Worm (Caenorhabditis elegans) whole organism, L4 larva: ENCODE data around the gene fbxa-218.

Experiments used
- F10B5.3 ChIP-seq: sonication (generic microtip); optimal IDR thresholded peaks from 2 replicates; lab custom pipeline; 2016; ENCODE audit warnings: mild to moderate bottlenecking, missing genetic modification characterization, missing compliant biosample characterization
- F26F4.8 ChIP-seq: fragments of 200-800 bp; sonication (Bioruptor generic); conservative IDR thresholded peaks from 2 replicates; pipeline ENCODE4 v1.3.6; 2022; ENCODE audit warnings: missing genetic modification characterization, missing compliant biosample characterization
- R02D3.7 ChIP-seq: fragments of 150-350 bp; sonication (generic microtip); optimal IDR thresholded peaks from 3 replicates; lab custom pipeline; 2014; ENCODE audit warnings: missing biosample characterization, missing genetic modification characterization
- Y105C5A.15 ChIP-seq: fragments of 200-800 bp; sonication (Bioruptor generic); IDR thresholded peaks from 2 replicates; pipeline ENCODE4 v1.3.6; 2022; ENCODE audit warnings: missing genetic modification characterization, missing compliant biosample characterization
- Y48G9A.11 ChIP-seq: fragments of 200-800 bp; sonication (Bioruptor generic); IDR thresholded peaks from 2 replicates; pipeline ENCODE4 v1.3.6; 2022; ENCODE audit warnings: missing genetic modification reagents, missing genetic modification characterization, missing compliant biosample characterization
- Y5F2A.4 ChIP-seq: fragments of 200-800 bp; sonication (Bioruptor generic); optimal IDR thresholded peaks from 2 replicates; lab custom pipeline; 2018; ENCODE audit warnings: mild to moderate bottlenecking, missing genetic modification characterization, missing compliant biosample characterization
- ZK337.2 ChIP-seq: fragments of 200-800 bp; sonication (Bioruptor generic); IDR thresholded peaks from 2 replicates; pipeline ENCODE4 v1.3.6; 2022; ENCODE audit warnings: missing genetic modification reagents, missing genetic modification characterization, missing compliant biosample characterization
- aha-1 ChIP-seq: fragments of 150-350 bp; peaks from one replicate; lab custom pipeline; 2014; ENCODE audit warnings: missing biosample characterization, missing genetic modification characterization
- ama-1 ChIP-seq: fragments of 150-350 bp; optimal IDR thresholded peaks from 2 replicates; lab custom pipeline; 2014; ENCODE audit warnings: inconsistent platforms, mixed read lengths
- arid-1 ChIP-seq: fragments of 200-800 bp; sonication (Bioruptor generic); conservative IDR thresholded peaks from 2 replicates; pipeline ENCODE4 v1.3.6; 2022; ENCODE audit warnings: missing genetic modification reagents, missing genetic modification characterization, missing compliant biosample characterization
- ceh-32 ChIP-seq: sonication (generic microtip); optimal IDR thresholded peaks from 2 replicates; lab custom pipeline; 2016; ENCODE audit warnings: mild to moderate bottlenecking, missing genetic modification characterization, missing compliant biosample characterization; ENCODE audit not compliant: poor library complexity
- ceh-44 ChIP-seq: fragments of 200-800 bp; sonication (Bioruptor generic); IDR thresholded peaks from 2 replicates; pipeline ENCODE4 v1.3.6; 2022; ENCODE audit warnings: missing genetic modification reagents, missing genetic modification characterization, missing compliant biosample characterization
- ces-1 ChIP-seq: fragments of 150-350 bp; sonication (generic microtip); optimal IDR thresholded peaks from 4 replicates; lab custom pipeline; 2014; ENCODE audit warnings: missing biosample characterization, missing genetic modification reagents, missing genetic modification characterization
- cey-2 ChIP-seq: sonication (generic microtip); optimal IDR thresholded peaks from 3 replicates; lab custom pipeline; 2017; ENCODE audit warnings: missing genetic modification characterization, mild to moderate bottlenecking, missing compliant biosample characterization, antibody characterized with exemption, borderline replicate concordance; ENCODE audit not compliant: insufficient read depth
- daf-12 ChIP-seq: fragments of 150-350 bp; optimal IDR thresholded peaks from 2 replicates; lab custom pipeline; 2014; ENCODE audit warnings: missing biosample characterization, missing genetic modification reagents, missing genetic modification characterization
- daf-19 ChIP-seq: fragments of 200-800 bp; sonication (Bioruptor generic); conservative IDR thresholded peaks from 2 replicates; pipeline ENCODE4 v1.3.6; 2022; ENCODE audit warnings: missing genetic modification characterization, missing compliant biosample characterization
- egl-27 ChIP-seq: sonication (generic microtip); optimal IDR thresholded peaks from 3 replicates; lab custom pipeline; 2017; ENCODE audit warnings: missing biosample characterization, missing genetic modification reagents, missing genetic modification characterization
- gei-8 ChIP-seq: fragments of 200-800 bp; sonication (Bioruptor generic); optimal IDR thresholded peaks from 2 replicates; lab custom pipeline; 2018; ENCODE audit warnings: mild to moderate bottlenecking, missing genetic modification characterization, missing compliant biosample characterization
- hif-1 ChIP-seq, 2 experiments: sonication (generic microtip); optimal IDR thresholded peaks; 2 replicates each; lab custom pipeline; 2016 to 2017; ENCODE audit warnings: missing compliant biosample characterization in 2 of 2, missing genetic modification characterization in 2 of 2, missing genetic modification reagents in 2 of 2, missing genotype in 2 of 2, mild to moderate bottlenecking in 1 of 2
- hlh-11 ChIP-seq: fragments of 200-800 bp; sonication (Bioruptor generic); optimal IDR thresholded peaks from 2 replicates; lab custom pipeline; 2018; ENCODE audit warnings: mild to moderate bottlenecking, missing genetic modification characterization, missing compliant biosample characterization
- hlh-30 ChIP-seq: sonication (generic microtip); optimal IDR thresholded peaks from 2 replicates; lab custom pipeline; 2017; ENCODE audit warnings: antibody characterized with exemption, mild to moderate bottlenecking, missing genetic modification characterization, missing compliant biosample characterization; ENCODE audit not compliant: insufficient read depth
- jun-1 ChIP-seq: fragments of 150-350 bp; optimal IDR thresholded peaks from 2 replicates; lab custom pipeline; 2014; ENCODE audit warnings: missing biosample characterization, missing genetic modification reagents, missing genetic modification characterization
- lin-13 ChIP-seq: fragments of 150-350 bp; optimal IDR thresholded peaks from 2 replicates; lab custom pipeline; 2014; ENCODE audit warnings: missing biosample characterization, missing genetic modification reagents, missing genetic modification characterization
- lin-39 ChIP-seq: fragments of 150-350 bp; optimal IDR thresholded peaks from 2 replicates; lab custom pipeline; 2014; ENCODE audit warnings: missing biosample characterization, missing genetic modification reagents, missing genetic modification characterization
- lsy-2 ChIP-seq, 2 experiments: fragments of 150-350 bp in 1 of 2; sonication (generic microtip) in 1 of 2; optimal IDR thresholded peaks; 2 replicates each; lab custom pipeline; 2014 to 2017; ENCODE audit warnings: missing biosample characterization in 2 of 2, missing genetic modification characterization in 2 of 2
- madf-5 ChIP-seq, 2 experiments: fragments of 200-800 bp; sonication (Bioruptor generic); IDR thresholded peaks; 2 replicates each; pipeline ENCODE4 v1.3.6; 2022; ENCODE audit warnings: missing compliant biosample characterization in 2 of 2, missing genetic modification characterization in 2 of 2
- mdl-1 ChIP-seq, 2 experiments: fragments of 150-350 bp in 1 of 2; sonication (generic microtip) in 1 of 2; optimal IDR thresholded peaks; 2 replicates each; lab custom pipeline; 2014 to 2017; ENCODE audit warnings: missing biosample characterization in 2 of 2, missing genetic modification characterization in 2 of 2
- mep-1 ChIP-seq: fragments of 150-350 bp; sonication (generic microtip); optimal IDR thresholded peaks from 3 replicates; lab custom pipeline; 2014; ENCODE audit warnings: missing biosample characterization, missing genetic modification characterization
- mes-2 ChIP-seq: sonication (generic microtip); optimal IDR thresholded peaks from 2 replicates; lab custom pipeline; 2016; ENCODE audit warnings: missing genotype, mild to moderate bottlenecking, missing genetic modification characterization, missing compliant biosample characterization; ENCODE audit not compliant: poor library complexity, severe bottlenecking
- mxl-3 ChIP-seq: fragments of 200-800 bp; sonication (Bioruptor generic); optimal IDR thresholded peaks from 2 replicates; lab custom pipeline; 2018; ENCODE audit warnings: mild to moderate bottlenecking, missing genetic modification characterization, missing compliant biosample characterization
- nhr-10 ChIP-seq: fragments of 150-350 bp; optimal IDR thresholded peaks from 2 replicates; lab custom pipeline; 2014; ENCODE audit warnings: missing biosample characterization, missing genetic modification characterization
- nhr-28 ChIP-seq: fragments of 150-350 bp; optimal IDR thresholded peaks from 2 replicates; lab custom pipeline; 2014; ENCODE audit warnings: missing biosample characterization, missing genetic modification characterization
- nhr-48 ChIP-seq: sonication (generic microtip); optimal IDR thresholded peaks from 2 replicates; lab custom pipeline; 2016; ENCODE audit warnings: mild to moderate bottlenecking, missing genetic modification characterization, missing compliant biosample characterization
- nhr-6 ChIP-seq: fragments of 150-350 bp; optimal IDR thresholded peaks from 2 replicates; lab custom pipeline; 2014; ENCODE audit warnings: missing biosample characterization, missing genetic modification characterization
- nhr-76 ChIP-seq: fragments of 150-350 bp; optimal IDR thresholded peaks from 2 replicates; lab custom pipeline; 2014; ENCODE audit warnings: missing biosample characterization, missing genetic modification characterization
- pha-4 ChIP-seq, 2 experiments: fragments of 150-350 bp in 1 of 2; fragments of 200-800 bp in 1 of 2; sonication (Bioruptor generic) in 1 of 2; IDR thresholded peaks in 1 of 2; optimal IDR thresholded peaks in 1 of 2; 2 replicates each; pipeline versions ENCODE4 v1.3.6 to Lab custom; 2014 to 2022; ENCODE audit warnings: missing genetic modification characterization in 2 of 2, missing genetic modification reagents in 2 of 2, missing biosample characterization in 1 of 2, missing compliant biosample characterization in 1 of 2
- pqm-1 ChIP-seq: sonication (generic microtip); optimal IDR thresholded peaks from 2 replicates; lab custom pipeline; 2017; ENCODE audit warnings: missing biosample characterization, missing genetic modification characterization
- set-16 ChIP-seq: fragments of 200-800 bp; sonication (Bioruptor generic); IDR thresholded peaks from 2 replicates; pipeline ENCODE4 v1.3.6; 2022; ENCODE audit warnings: missing genetic modification reagents, missing genetic modification characterization, missing compliant biosample characterization
- skn-1 ChIP-seq: fragments of 150-350 bp; optimal IDR thresholded peaks from 2 replicates; lab custom pipeline; 2014; ENCODE audit warnings: missing biosample characterization, missing genetic modification characterization
- snpc-1.2 ChIP-seq: fragments of 200-800 bp; sonication (Bioruptor generic); IDR thresholded peaks from 2 replicates; pipeline ENCODE4 v1.3.6; 2022; ENCODE audit warnings: missing genetic modification reagents, missing genetic modification characterization, missing compliant biosample characterization
- spr-3 ChIP-seq: fragments of 200-800 bp; sonication (Bioruptor generic); optimal IDR thresholded peaks from 2 replicates; lab custom pipeline; 2018; ENCODE audit warnings: mild to moderate bottlenecking, missing genetic modification characterization, missing compliant biosample characterization
- tag-97 ChIP-seq: fragments of 200-800 bp; sonication (Bioruptor generic); IDR thresholded peaks from 2 replicates; pipeline ENCODE4 v1.3.6; 2022; ENCODE audit warnings: missing genetic modification characterization, missing compliant biosample characterization
- tra-1 ChIP-seq: fragments of 200-800 bp; sonication (Bioruptor generic); IDR thresholded peaks from 2 replicates; pipeline ENCODE4 v1.3.6; 2022; ENCODE audit warnings: missing genetic modification reagents, missing genetic modification characterization, missing compliant biosample characterization
- unc-62 ChIP-seq, 3 experiments: fragments of 150-350 bp in 1 of 3; sonication (generic microtip); optimal IDR thresholded peaks in 2 of 3; peaks in 1 of 3; 1 replicate in 1 of 3; 2 replicates in 2 of 3; lab custom pipeline; 2014 to 2017; ENCODE audit warnings: missing biosample characterization in 3 of 3, missing genetic modification characterization in 3 of 3, missing genetic modification reagents in 3 of 3, missing genotype in 1 of 3
- vab-7 ChIP-seq: fragments of 200-800 bp; sonication (Bioruptor generic); IDR thresholded peaks from 2 replicates; pipeline ENCODE4 v1.3.6; 2022; ENCODE audit warnings: missing genetic modification reagents, missing genetic modification characterization, missing compliant biosample characterization
- zfp-3 ChIP-seq: fragments of 200-800 bp; sonication (Bioruptor generic); conservative IDR thresholded peaks from 2 replicates; pipeline ENCODE4 v1.3.6; 2022; ENCODE audit warnings: missing genetic modification reagents, missing genetic modification characterization, missing compliant biosample characterization
- zip-11 ChIP-seq: fragments of 200-800 bp; sonication (Bioruptor generic); IDR thresholded peaks from 2 replicates; pipeline ENCODE4 v1.3.6; 2022; ENCODE audit warnings: missing genetic modification characterization, missing compliant biosample characterization

The fbxa-218 gene

DNA sequence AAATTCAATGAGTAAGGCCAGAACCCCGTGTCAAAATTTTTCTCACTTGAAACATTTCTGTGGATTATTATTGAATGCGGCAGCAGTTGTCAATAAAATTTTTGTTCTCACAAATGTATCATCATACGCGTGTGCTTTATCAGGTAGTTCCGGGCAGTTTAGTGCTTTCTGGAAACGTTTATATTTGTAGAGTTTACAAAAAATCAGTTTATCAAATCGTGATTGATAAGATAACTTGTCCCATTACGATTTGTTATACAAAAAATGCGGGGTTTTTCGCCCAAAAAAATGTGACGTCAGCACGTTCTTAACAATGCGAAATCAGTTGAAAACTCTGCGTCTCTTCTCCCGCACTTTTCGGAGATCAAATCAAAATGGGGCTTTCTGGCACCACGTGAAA lies 8.9 kb downstream of the fbxa-218 start (continued):
- TF ChIP-seq F26F4.8 (GFP tag; lab: Robert Waterston, UW) = no peak
- peak; percentile 10 for TF ChIP-seq mxl-3 (GFP tag; lab: Kevin White, UChicago)
- TF ChIP-seq nhr-6 (tag; lab: Kevin White, UChicago) = no peak
- no peak for TF ChIP-seq mdl-1 (tag; optimal IDR thresholded peaks at IDR 0.05; lab: Kevin White, UChicago)
- TF ChIP-seq nhr-76 (tag; lab: Kevin White, UChicago) = no peak
- no peak for TF ChIP-seq mes-2
- TF ChIP-seq nhr-10 (tag; lab: Kevin White, UChicago) = no peak
- no peak for TF ChIP-seq skn-1 (tag; lab: Kevin White, UChicago)
- no peak for TF ChIP-seq spr-3 (GFP tag; lab: Kevin White, UChicago)
- no peak for TF ChIP-seq hif-1 (tag; optimal IDR thresholded peaks at IDR 0.05; lab: Kevin White, UChicago)
- TF ChIP-seq pha-4 (GFP tag; IDR thresholded peaks at IDR 0.05; lab: Robert Waterston, UW) = no peak
- no peak for TF ChIP-seq pha-4 (tag; optimal IDR thresholded peaks at IDR 0.05; lab: Kevin White, UChicago)
- TF ChIP-seq vab-7 (GFP tag; lab: Robert Waterston, UW) = no peak
- TF ChIP-seq mep-1 = no peak
- no peak for TF ChIP-seq aha-1 (tag; lab: Kevin White, UChicago)
- TF ChIP-seq lin-39 (tag; lab: Kevin White, UChicago) = no peak
- TF ChIP-seq tra-1 = no peak
- no peak for TF ChIP-seq F10B5.3 (tag; lab: Kevin White, UChicago)
- no peak for TF ChIP-seq hlh-30 (tag; lab: Kevin White, UChicago)
- no peak for TF ChIP-seq lin-13 (GFP tag; lab: Kevin White, UChicago)
- no peak for TF ChIP-seq cey-2 (tag; lab: Kevin White, UChicago)
- TF ChIP-seq hlh-11 (tag; lab: Kevin White, UChicago) = peak; percentile 48
- TF ChIP-seq nhr-28 (tag; lab: Kevin White, UChicago) = peak; percentile 28

DNA sequence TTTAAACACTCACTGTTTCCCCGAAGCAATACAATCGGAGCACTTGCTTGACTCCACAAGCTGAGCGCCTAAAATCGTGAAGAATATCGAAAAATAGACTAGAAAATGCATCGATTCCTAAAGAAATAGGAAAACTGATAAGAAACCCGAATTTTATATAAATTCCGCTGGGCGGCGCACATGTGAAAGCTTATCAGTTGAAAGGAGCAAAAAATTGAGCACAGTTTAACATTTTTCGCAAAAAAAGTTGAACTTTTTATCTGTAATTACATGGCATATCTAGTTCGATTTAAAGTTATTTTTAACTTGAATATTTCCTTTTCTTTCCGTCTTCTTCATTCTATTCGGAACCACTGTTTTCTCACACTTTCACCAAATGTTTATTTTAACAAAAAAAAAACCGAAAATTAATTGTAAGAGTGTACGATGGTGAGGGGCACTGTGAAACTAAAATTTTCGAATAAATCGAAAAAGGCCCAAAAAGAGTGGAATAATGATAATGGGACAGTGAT lies 9.7 kb downstream of the fbxa-218 start, which contains the start of gene Y49E10.18:
Gene Y49E10.18 (minus strand): TSS at position 116 of the 512 bp plus-strand sequence.
- TF ChIP-seq unc-62 (GFP tag; optimal IDR thresholded peaks at IDR 0.05 in 1 of 2; lab: Kevin White, UChicago) = peak in 1 of 2 experiments; percentile 92
- TF ChIP-seq unc-62 (tag; optimal IDR thresholded peaks at IDR 0.05; lab: Kevin White, UChicago) = no peak
- no peak for TF ChIP-seq daf-12 (tag; lab: Kevin White, UChicago)
- TF ChIP-seq lsy-2 (tag; optimal IDR thresholded peaks at IDR 0.05; lab: Kevin White, UChicago) = no peak
- no peak for TF ChIP-seq ceh-32 (tag; lab: Kevin White, UChicago)
- TF ChIP-seq hlh-11 (tag; lab: Kevin White, UChicago) = peak; percentile 21
- TF ChIP-seq cey-2 (tag; lab: Kevin White, UChicago) = no peak
- TF ChIP-seq ces-1 = no peak
- no peak for TF ChIP-seq R02D3.7 (tag; lab: Kevin White, UChicago)
- no peak for TF ChIP-seq madf-5 (GFP tag; IDR thresholded peaks at IDR 0.05; lab: Robert Waterston, UW)
- TF ChIP-seq nhr-48 (tag; lab: Kevin White, UChicago) = no peak
- no peak for TF ChIP-seq tra-1
- no peak for TF ChIP-seq Y48G9A.11 (GFP tag; lab: Robert Waterston, UW)
- TF ChIP-seq tag-97 (GFP tag; lab: Robert Waterston, UW) = no peak
- no peak for TF ChIP-seq hif-1 (tag; optimal IDR thresholded peaks at IDR 0.05; lab: Kevin White, UChicago)
- TF ChIP-seq gei-8 (GFP tag; lab: Kevin White, UChicago) = no peak
- TF ChIP-seq skn-1 (tag; lab: Kevin White, UChicago) = no peak
- no peak for TF ChIP-seq daf-19 (GFP tag; lab: Robert Waterston, UW)
- no peak for TF ChIP-seq Y5F2A.4 (GFP tag; lab: Kevin White, UChicago)
- no peak for TF ChIP-seq Y105C5A.15 (GFP tag; lab: Robert Waterston, UW)
- no peak for TF ChIP-seq snpc-1.2 (GFP tag; lab: Robert Waterston, UW)
- TF ChIP-seq pqm-1 = peak; percentile 82
- TF ChIP-seq nhr-28 (tag; lab: Kevin White, UChicago) = peak; percentile 53
- no peak for TF ChIP-seq ama-1 (lab: Kevin White, UChicago)
- TF ChIP-seq vab-7 (GFP tag; lab: Robert Waterston, UW) = no peak
- no peak for TF ChIP-seq ceh-44
- TF ChIP-seq nhr-10 (tag; lab: Kevin White, UChicago) = no peak
- TF ChIP-seq egl-27 = no peak
- no peak for TF ChIP-seq zip-11 (GFP tag; lab: Robert Waterston, UW)
- no peak for TF ChIP-seq ZK337.2 (GFP tag; lab: Robert Waterston, UW)
- no peak for TF ChIP-seq set-16
- no peak for TF ChIP-seq jun-1 (tag; lab: Kevin White, UChicago)
- no peak for TF ChIP-seq arid-1 (GFP tag; lab: Robert Waterston, UW)
- TF ChIP-seq zfp-3 = no peak
- TF ChIP-seq lin-39 (tag; lab: Kevin White, UChicago) = no peak
